Fruit fly (Drosophila melanogaster) whole organism, embryonic: ENCODE results near the gene mat.

Experiments used
- Ada2b ChIP-seq: fragments of 200-800 bp; sonication (Bioruptor generic); IDR thresholded peaks from 2 replicates; pipeline ENCODE4 v1.3.6; 2022; ENCODE audit warnings: missing biosample characterization, missing genetic modification characterization
- Adf1 ChIP-seq: fragments of 200-800 bp; sonication (Bioruptor generic); IDR thresholded peaks from 2 replicates; pipeline ENCODE4 v1.3.6; 2022; ENCODE audit warnings: missing biosample characterization, missing genetic modification characterization
- Bdp1 ChIP-seq: fragments of 200-800 bp; sonication (Bioruptor generic); optimal IDR thresholded peaks from 3 replicates; lab custom pipeline; 2016; ENCODE audit warnings: missing biosample characterization, missing genetic modification characterization
- Bgb ChIP-seq: fragments of 200-800 bp; sonication (Bioruptor generic); IDR thresholded peaks from 2 replicates; pipeline ENCODE4 v1.3.6; 2022; ENCODE audit warnings: missing biosample characterization, missing genetic modification characterization; ENCODE audit not compliant: partially characterized antibody
- C15 ChIP-seq: fragments of 200-800 bp; sonication (Bioruptor generic); IDR thresholded peaks from 3 replicates; pipeline ENCODE4 v1.3.6; 2022; ENCODE audit warnings: missing biosample characterization, missing genetic modification characterization
- CG1024 ChIP-seq: fragments of 200-800 bp; sonication (Bioruptor generic); IDR thresholded peaks from 2 replicates; pipeline ENCODE4 v1.3.6; 2022; ENCODE audit warnings: missing biosample characterization, missing genetic modification characterization
- CG10267 ChIP-seq: fragments of 200-800 bp; sonication (Bioruptor generic); optimal IDR thresholded peaks from 2 replicates; lab custom pipeline; 2018; ENCODE audit warnings: missing biosample characterization, mild to moderate bottlenecking, missing genetic modification characterization, moderate library complexity
- CG11093 ChIP-seq: fragments of 200-800 bp; sonication (Bioruptor generic); IDR thresholded peaks from 3 replicates; pipeline ENCODE4 v1.3.6; 2022; ENCODE audit warnings: missing biosample characterization, missing genetic modification characterization
- CG11504 ChIP-seq: fragments of 200-800 bp; sonication (Bioruptor generic); optimal IDR thresholded peaks from 3 replicates; lab custom pipeline; 2019; ENCODE audit warnings: missing biosample characterization, mild to moderate bottlenecking, missing genetic modification characterization, moderate library complexity
- CG12942 ChIP-seq: fragments of 200-800 bp; sonication (Bioruptor generic); optimal IDR thresholded peaks from 3 replicates; lab custom pipeline; 2016; ENCODE audit warnings: missing biosample characterization, missing genetic modification characterization
- CG16863 ChIP-seq: fragments of 200-800 bp; sonication (Bioruptor generic); optimal IDR thresholded peaks from 3 replicates; lab custom pipeline; 2016; ENCODE audit warnings: missing biosample characterization, missing genetic modification characterization
- CG18011 ChIP-seq: fragments of 200-800 bp; sonication (Bioruptor generic); optimal IDR thresholded peaks from 2 replicates; lab custom pipeline; 2017; ENCODE audit warnings: missing biosample characterization, missing genetic modification characterization, mild to moderate bottlenecking, moderate library complexity, missing genotype
- CG31388 ChIP-seq: fragments of 200-800 bp; sonication (Bioruptor generic); optimal IDR thresholded peaks from 2 replicates; lab custom pipeline; 2016; ENCODE audit warnings: missing biosample characterization, missing genetic modification characterization
- CG3281 ChIP-seq: fragments of 200-800 bp; sonication (Bioruptor generic); optimal IDR thresholded peaks from 3 replicates; lab custom pipeline; 2017; ENCODE audit warnings: missing biosample characterization, mild to moderate bottlenecking, missing genetic modification characterization
- CG3838 ChIP-seq: fragments of 200-800 bp; sonication (Bioruptor generic); optimal IDR thresholded peaks from 3 replicates; lab custom pipeline; 2016; ENCODE audit warnings: missing biosample characterization, missing genetic modification characterization
- CG4424 ChIP-seq: fragments of 200-800 bp; sonication (Bioruptor generic); optimal IDR thresholded peaks from 3 replicates; lab custom pipeline; 2016; ENCODE audit warnings: missing biosample characterization, missing genetic modification characterization
- CG4617 ChIP-seq: fragments of 200-800 bp; sonication (Bioruptor generic); optimal IDR thresholded peaks from 3 replicates; lab custom pipeline; 2016; ENCODE audit warnings: missing biosample characterization, missing genetic modification characterization, borderline replicate concordance
- CG4707 ChIP-seq: fragments of 200-800 bp; sonication (Bioruptor generic); optimal IDR thresholded peaks from 2 replicates; lab custom pipeline; 2018; ENCODE audit warnings: missing biosample characterization, mild to moderate bottlenecking, missing genetic modification characterization, moderate library complexity
- CG5953 ChIP-seq: fragments of 200-800 bp; sonication (Bioruptor generic); IDR thresholded peaks from 2 replicates; pipeline ENCODE4 v1.3.6; 2022; ENCODE audit warnings: missing biosample characterization, missing genetic modification characterization
- CG6813 ChIP-seq: fragments of 200-800 bp; sonication (Bioruptor generic); optimal IDR thresholded peaks from 2 replicates; lab custom pipeline; 2017; ENCODE audit warnings: missing biosample characterization, missing genetic modification characterization, mild to moderate bottlenecking, moderate library complexity, missing genetic modification reagents
- CG8944 ChIP-seq: fragments of 200-800 bp; sonication (Bioruptor generic); optimal IDR thresholded peaks from 3 replicates; lab custom pipeline; 2016; ENCODE audit warnings: missing biosample characterization, missing genetic modification characterization
- CG9817 ChIP-seq: fragments of 200-800 bp; sonication (Bioruptor generic); optimal IDR thresholded peaks from 2 replicates; lab custom pipeline; 2018; ENCODE audit warnings: missing biosample characterization, mild to moderate bottlenecking, missing genetic modification characterization, moderate library complexity
- Chrac-16 ChIP-seq: fragments of 200-800 bp; sonication (Bioruptor generic); optimal IDR thresholded peaks from 3 replicates; lab custom pipeline; 2016; ENCODE audit warnings: missing biosample characterization, missing genetic modification characterization
- E2f1 ChIP-seq: fragments of 200-800 bp; sonication (Bioruptor generic); IDR thresholded peaks from 2 replicates; pipeline ENCODE4 v1.3.6; 2022; ENCODE audit warnings: missing biosample characterization, missing genetic modification characterization
- Gug ChIP-seq: fragments of 200-800 bp; sonication (Bioruptor generic); IDR thresholded peaks from 4 replicates; pipeline ENCODE4 v1.3.6; 2022; ENCODE audit warnings: missing biosample characterization, missing genetic modification characterization
- HLH4C ChIP-seq: fragments of 200-800 bp; sonication (Bioruptor generic); IDR thresholded peaks from 3 replicates; pipeline ENCODE4 v1.3.6; 2022; ENCODE audit warnings: missing biosample characterization, missing genetic modification characterization; ENCODE audit not compliant: partially characterized antibody
- Kr ChIP-seq: fragments of 200-800 bp; sonication (Bioruptor generic); optimal IDR thresholded peaks from 2 replicates; lab custom pipeline; 2017; ENCODE audit warnings: missing biosample characterization, mild to moderate bottlenecking, missing genetic modification characterization
- Pdp1 ChIP-seq, 2 experiments: fragments of 200-800 bp; sonication (Bioruptor generic); optimal IDR thresholded peaks; 3 replicates each; lab custom pipeline; 2016; ENCODE audit warnings: missing biosample characterization in 2 of 2, missing genetic modification characterization in 2 of 2, mild to moderate bottlenecking in 1 of 2, moderate library complexity in 1 of 2
- Rfx ChIP-seq: fragments of 200-800 bp; sonication (Bioruptor generic); IDR thresholded peaks from 2 replicates; pipeline ENCODE4 v1.3.6; 2022; ENCODE audit warnings: missing biosample characterization, missing genetic modification characterization
- Scr ChIP-seq: fragments of 200-800 bp; sonication (Bioruptor generic); IDR thresholded peaks from 2 replicates; pipeline ENCODE4 v1.3.6; 2022; ENCODE audit warnings: missing biosample characterization, missing genetic modification characterization; ENCODE audit not compliant: partially characterized antibody
- Sin3A ChIP-seq: fragments of >200 bp; optimal IDR thresholded peaks from 2 replicates; lab custom pipeline; 2018
- Usf ChIP-seq: fragments of 200-800 bp; sonication (Bioruptor generic); optimal IDR thresholded peaks from 2 replicates; lab custom pipeline; 2017; ENCODE audit warnings: missing genotype, missing biosample characterization, missing genetic modification characterization
- Xrp1 ChIP-seq: fragments of 200-800 bp; sonication (Bioruptor generic); IDR thresholded peaks from 2 replicates; pipeline ENCODE4 v1.3.6; 2022; ENCODE audit warnings: missing biosample characterization, missing genetic modification characterization
- ab ChIP-seq: fragments of 200-800 bp; sonication (Bioruptor generic); optimal IDR thresholded peaks from 2 replicates; lab custom pipeline; 2016; ENCODE audit warnings: missing biosample characterization, missing genetic modification characterization
- aop ChIP-seq: fragments of 200-800 bp; sonication (Bioruptor generic); IDR thresholded peaks from 2 replicates; pipeline ENCODE4 v1.3.6; 2022; ENCODE audit warnings: missing biosample characterization, missing genetic modification characterization
- bcd ChIP-seq: fragments of 200-800 bp; sonication (Bioruptor generic); optimal IDR thresholded peaks from 2 replicates; lab custom pipeline; 2017; ENCODE audit warnings: missing biosample characterization, mild to moderate bottlenecking, missing genetic modification characterization
- btn ChIP-seq: fragments of 200-800 bp; sonication (Bioruptor generic); optimal IDR thresholded peaks from 2 replicates; lab custom pipeline; 2016; ENCODE audit warnings: missing biosample characterization, missing genetic modification characterization
- cad ChIP-seq: fragments of >200 bp; optimal IDR thresholded peaks from 2 replicates; lab custom pipeline; 2017; ENCODE audit warnings: missing biosample characterization, missing genetic modification characterization
- croc ChIP-seq: fragments of 200-800 bp; sonication (Bioruptor generic); conservative IDR thresholded peaks from 3 replicates; pipeline ENCODE4 v1.3.6; 2022; ENCODE audit warnings: missing biosample characterization, missing genetic modification characterization
- dmrt99B ChIP-seq: fragments of 200-800 bp; sonication (Bioruptor generic); optimal IDR thresholded peaks from 2 replicates; lab custom pipeline; 2018; ENCODE audit warnings: missing biosample characterization, mild to moderate bottlenecking, missing genetic modification characterization, moderate library complexity
- eve ChIP-seq, 2 experiments: fragments of >200 bp; optimal IDR thresholded peaks; 2 replicates each; lab custom pipeline; 2017; ENCODE audit warnings: missing biosample characterization in 2 of 2, missing genetic modification characterization in 2 of 2
- gcm2 ChIP-seq: fragments of 200-800 bp; sonication (Bioruptor generic); optimal IDR thresholded peaks from 2 replicates; lab custom pipeline; 2016; ENCODE audit warnings: missing biosample characterization, missing genetic modification characterization
- gsb-n ChIP-seq: fragments of 200-800 bp; sonication (Bioruptor generic); optimal IDR thresholded peaks from 3 replicates; lab custom pipeline; 2018; ENCODE audit warnings: missing biosample characterization, mild to moderate bottlenecking, missing genetic modification characterization
- gt ChIP-seq: fragments of 200-800 bp; sonication (Bioruptor generic); IDR thresholded peaks from 2 replicates; pipeline ENCODE4 v1.3.6; 2022; ENCODE audit warnings: missing biosample characterization, missing genetic modification characterization
- kni ChIP-seq: fragments of 200-800 bp; sonication (Bioruptor generic); optimal IDR thresholded peaks from 3 replicates; lab custom pipeline; 2017; ENCODE audit warnings: mild to moderate bottlenecking, missing biosample characterization, missing genetic modification reagents, missing genetic modification characterization
- lmd ChIP-seq: fragments of 200-800 bp; sonication (Bioruptor generic); IDR thresholded peaks from 2 replicates; pipeline ENCODE4 v1.3.6; 2022; ENCODE audit warnings: missing biosample characterization, missing genetic modification characterization
- nau ChIP-seq: fragments of 200-800 bp; sonication (Bioruptor generic); optimal IDR thresholded peaks from 3 replicates; lab custom pipeline; 2017; ENCODE audit warnings: missing biosample characterization, mild to moderate bottlenecking, missing genetic modification characterization, missing genetic modification reagents
- psq ChIP-seq: fragments of 200-800 bp; sonication (Bioruptor generic); optimal IDR thresholded peaks from 2 replicates; lab custom pipeline; 2017; ENCODE audit warnings: missing biosample characterization, missing genetic modification characterization
- seq ChIP-seq: fragments of 200-800 bp; sonication (Bioruptor generic); IDR thresholded peaks from 2 replicates; pipeline ENCODE4 v1.3.6; 2022; ENCODE audit warnings: missing biosample characterization, missing genetic modification characterization
- slbo ChIP-seq: fragments of 200-800 bp; sonication (Bioruptor generic); IDR thresholded peaks from 2 replicates; pipeline ENCODE4 v1.3.6; 2022; ENCODE audit warnings: missing biosample characterization, missing genetic modification characterization
- slp2 ChIP-seq: fragments of 200-800 bp; sonication (Bioruptor generic); optimal IDR thresholded peaks from 2 replicates; lab custom pipeline; 2016; ENCODE audit warnings: missing biosample characterization, missing genetic modification characterization
- zen ChIP-seq: fragments of 200-800 bp; sonication (Bioruptor generic); optimal IDR thresholded peaks from 3 replicates; lab custom pipeline; 2018; ENCODE audit warnings: missing biosample characterization, mild to moderate bottlenecking, missing genetic modification characterization, moderate library complexity

Gene mat

dm6 chr3L:917225-917624 is 14.5 kb downstream of the mat start (continued):
- TF ChIP-seq Xrp1 (GFP tag; lab: Robert Waterston, UW) (peak; percentile 52; the same call in 1 of the 2 replicates), gt (no peak), gcm2 (no peak), HLH4C (GFP tag; lab: Robert Waterston, UW) (no peak), Bdp1 (GFP tag; lab: Kevin White, UChicago) (no peak), psq (GFP tag; lab: Kevin White, UChicago) (no peak), Usf (GFP tag; lab: Kevin White, UChicago) (no peak), CG5953 (GFP tag; lab: Robert Waterston, UW) (0 out of 2 replicates have a peak, but pooled peaks have one; percentile 25), CG11504 (tag; lab: Kevin White, UChicago) (peak; percentile 75), Rfx (GFP tag; lab: Robert Waterston, UW) (peak; percentile 56), CG4424 (peak; percentile 10), CG9817 (tag; lab: Kevin White, UChicago) (peak; percentile 21), Kr (GFP tag; lab: Kevin White, UChicago) (no peak), CG4707 (GFP tag; lab: Kevin White, UChicago) (no peak), bcd (GFP tag; lab: Kevin White, UChicago) (peak; percentile 17), CG16863 (no peak), slbo (GFP tag; lab: Robert Waterston, UW) (peak; percentile 63), CG6813 (GFP tag; lab: Kevin White, UChicago) (no peak), ab (no peak), Sin3A (no peak), cad (GFP tag; lab: Kevin White, UChicago) (no peak), croc (GFP tag; lab: Robert Waterston, UW) (0 out of 3 replicates have a peak, but pooled peaks have one; percentile 15), CG1024 (GFP tag; lab: Robert Waterston, UW) (no peak), Pdp1 (GFP tag; optimal IDR thresholded peaks at IDR 0.05; lab: Kevin White, UChicago) (no peak), CG8944 (GFP tag; lab: Kevin White, UChicago) (no peak), E2f1 (GFP tag; lab: Robert Waterston, UW) (peak; percentile 14; the same call in 1 of the 2 replicates), CG3281 (GFP tag; lab: Kevin White, UChicago) (peak; percentile 2), btn (GFP tag; lab: Kevin White, UChicago) (no peak), Gug (GFP tag; lab: Robert Waterston, UW) (no peak), nau (GFP tag; lab: Kevin White, UChicago) (no peak), slp2 (no peak), seq (GFP tag; lab: Robert Waterston, UW) (no peak), kni (GFP tag; lab: Kevin White, UChicago) (no peak), Bgb (GFP tag; lab: Robert Waterston, UW) (no peak), CG31388 (GFP tag; lab: Kevin White, UChicago) (no peak), Scr (no peak), Chrac-16 (no peak), dmrt99B (tag; lab: Kevin White, UChicago) (peak; percentile 70), CG4617 (GFP tag; lab: Kevin White, UChicago) (no peak), aop (GFP tag; lab: Robert Waterston, UW) (no peak), Ada2b (GFP tag; lab: Robert Waterston, UW) (0 out of 2 replicates have a peak, but pooled peaks have one; percentile 3), lmd (GFP tag; lab: Robert Waterston, UW) (peak; percentile 49), Adf1 (GFP tag; lab: Robert Waterston, UW) (0 out of 2 replicates have a peak, but pooled peaks have one; percentile 20), CG18011 (GFP tag; lab: Kevin White, UChicago) (no peak), CG3838 (GFP tag; lab: Kevin White, UChicago) (no peak), CG12942 (GFP tag; lab: Kevin White, UChicago) (no peak), eve (GFP tag; optimal IDR thresholded peaks at IDR 0.05; lab: Kevin White, UChicago) (no peak), C15 (no peak), gsb-n (tag; lab: Kevin White, UChicago) (no peak), zen (tag; lab: Kevin White, UChicago) (no peak), CG11093 (no peak), CG10267 (tag; lab: Kevin White, UChicago) (peak; percentile 25)
